Worm (Caenorhabditis elegans): Measurements from ENCODE around the gene R74.8.

The R74.8 gene

DNA sequence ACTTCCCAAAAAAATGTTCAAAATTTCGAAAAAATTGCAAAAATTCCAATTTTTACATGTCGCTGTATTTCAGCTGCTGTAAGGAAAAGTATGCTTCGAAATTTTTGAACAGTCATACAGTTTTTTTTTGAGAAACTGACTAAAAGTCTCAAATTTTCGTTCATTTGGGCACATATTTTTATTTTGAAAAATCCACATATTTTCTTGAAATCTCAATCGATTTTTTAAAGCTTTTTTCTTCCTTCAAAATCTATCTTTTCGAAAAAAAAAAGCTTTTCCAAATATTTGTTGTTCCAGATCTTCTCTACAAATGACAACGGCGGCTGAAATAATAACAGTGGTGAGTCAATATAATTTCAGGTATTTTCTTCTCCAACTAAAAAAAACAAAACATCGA lies 9.1 kb upstream of the R74.8 start, which contains the start of gene asd-1:
Gene asd-1 (plus strand): TSS at position 298 of the 397 bp plus-strand sequence.
- TF ChIP-seq elt-3 (tag; optimal IDR thresholded peaks at IDR 0.05) (no peak), flh-1 (GFP tag; optimal IDR thresholded peaks at IDR 0.05) (no peak), sptf-1 (tag; optimal IDR thresholded peaks at IDR 0.05) (no peak), blmp-1 (tag; optimal IDR thresholded peaks at IDR 0.05) (no peak), ceh-83 (GFP tag; optimal IDR thresholded peaks at IDR 0.05) (no peak), pha-4 (tag; optimal IDR thresholded peaks at IDR 0.05) (no peak), drap-1 (GFP tag; optimal IDR thresholded peaks at IDR 0.05) (no peak), mls-2 (tag; optimal IDR thresholded peaks at IDR 0.05) (no peak), elt-1 (tag; optimal IDR thresholded peaks at IDR 0.05; ENCODE audit: borderline replicate concordance, insufficient read depth) (no peak), ceh-43 (GFP tag; optimal IDR thresholded peaks at IDR 0.05) (no peak), nhr-2 (tag; optimal IDR thresholded peaks at IDR 0.05) (no peak), lin-32 (GFP tag; optimal IDR thresholded peaks at IDR 0.05) (no peak), nhr-237 (tag; optimal IDR thresholded peaks at IDR 0.05) (no peak), unc-62 (GFP tag; optimal IDR thresholded peaks at IDR 0.05) (no peak), mep-1 (tag; optimal IDR thresholded peaks at IDR 0.05) (no peak)

DNA sequence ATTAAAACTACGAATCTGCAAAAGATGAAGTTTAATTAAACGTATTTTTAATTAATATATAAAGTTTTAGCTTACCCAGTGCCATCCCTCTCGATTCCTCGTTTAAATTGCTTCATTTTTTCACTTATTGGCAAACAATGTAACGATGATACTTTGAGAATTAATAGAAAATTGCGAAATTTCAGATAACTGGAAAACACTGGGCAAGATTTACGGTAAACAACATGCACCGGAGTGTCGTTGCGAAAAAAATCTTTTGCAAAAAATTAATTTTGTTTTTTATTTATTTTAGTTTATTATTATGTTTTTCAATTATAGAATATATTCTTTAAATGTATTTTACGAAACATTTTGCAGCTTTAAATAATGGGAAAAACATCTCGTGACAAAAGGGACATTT lies 2.0 kb upstream of the R74.8 start, which contains the start of the genes pelo-1 and R74.7:
Gene pelo-1 (minus strand): TSS at position 151 of the 400 bp plus-strand sequence.
Gene R74.7 (plus strand): TSS at position 358 of the 400 bp plus-strand sequence.
- no peak for TF ChIP-seq mls-2 (tag; optimal IDR thresholded peaks at IDR 0.05)
- peak; percentile 14 for TF ChIP-seq ces-1 (GFP tag; optimal IDR thresholded peaks at IDR 0.05)

DNA sequence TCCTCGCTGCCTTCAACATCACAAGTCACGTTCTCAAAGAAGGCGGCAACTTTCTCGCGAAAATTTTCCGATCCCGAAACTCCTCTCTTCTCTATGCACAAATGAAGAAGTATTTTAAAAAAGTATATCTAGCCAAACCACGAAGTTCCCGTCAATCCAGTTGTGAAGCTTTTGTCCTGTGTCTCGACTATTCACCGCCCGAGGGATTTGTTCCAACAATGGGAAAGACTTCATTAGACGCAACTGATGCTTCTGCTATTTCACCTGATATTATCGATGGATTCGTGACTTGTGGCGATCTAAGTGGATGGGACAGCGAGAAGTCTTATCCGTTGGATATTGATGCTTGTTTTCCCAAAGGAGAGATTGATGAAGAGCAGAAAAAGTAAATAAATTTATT lies 1.1 kb upstream of the R74.8 start:
- TF ChIP-seq bed-3 (GFP tag; optimal IDR thresholded peaks at IDR 0.05) = no peak
- no peak for TF ChIP-seq nhr-2 (tag; optimal IDR thresholded peaks at IDR 0.05)
- no peak for TF ChIP-seq lin-32 (GFP tag; optimal IDR thresholded peaks at IDR 0.05)
- TF ChIP-seq lsy-2 (tag; optimal IDR thresholded peaks at IDR 0.05) = no peak
- TF ChIP-seq nhr-28 (tag; optimal IDR thresholded peaks at IDR 0.05) = no peak
- no peak for TF ChIP-seq drap-1 (GFP tag; optimal IDR thresholded peaks at IDR 0.05)
- TF ChIP-seq M03D4.4 (tag; optimal IDR thresholded peaks at IDR 0.05) = no peak
- TF ChIP-seq mls-2 (tag; optimal IDR thresholded peaks at IDR 0.05) = no peak
- no peak for TF ChIP-seq sptf-1 (tag; optimal IDR thresholded peaks at IDR 0.05)
- TF ChIP-seq nhr-76 (tag; optimal IDR thresholded peaks at IDR 0.05) = no peak
- no peak for TF ChIP-seq sem-2 (GFP tag; optimal IDR thresholded peaks at IDR 0.05)
- TF ChIP-seq snpc-4 (tag; optimal IDR thresholded peaks at IDR 0.05) = no peak
- TF ChIP-seq elt-1 (tag; optimal IDR thresholded peaks at IDR 0.05; ENCODE audit: borderline replicate concordance, insufficient read depth) = no peak
- no peak for TF ChIP-seq blmp-1 (tag; optimal IDR thresholded peaks at IDR 0.05)
- TF ChIP-seq ztf-11 (tag; optimal IDR thresholded peaks at IDR 0.05) = no peak
- TF ChIP-seq ham-2 (GFP tag; optimal IDR thresholded peaks at IDR 0.05) = no peak
- no peak for TF ChIP-seq tbx-8 (GFP tag; optimal IDR thresholded peaks at IDR 0.05)
- TF ChIP-seq pha-4 (tag; optimal IDR thresholded peaks at IDR 0.05) = no peak
- TF ChIP-seq mep-1 (tag; optimal IDR thresholded peaks at IDR 0.05) = no peak

DNA sequence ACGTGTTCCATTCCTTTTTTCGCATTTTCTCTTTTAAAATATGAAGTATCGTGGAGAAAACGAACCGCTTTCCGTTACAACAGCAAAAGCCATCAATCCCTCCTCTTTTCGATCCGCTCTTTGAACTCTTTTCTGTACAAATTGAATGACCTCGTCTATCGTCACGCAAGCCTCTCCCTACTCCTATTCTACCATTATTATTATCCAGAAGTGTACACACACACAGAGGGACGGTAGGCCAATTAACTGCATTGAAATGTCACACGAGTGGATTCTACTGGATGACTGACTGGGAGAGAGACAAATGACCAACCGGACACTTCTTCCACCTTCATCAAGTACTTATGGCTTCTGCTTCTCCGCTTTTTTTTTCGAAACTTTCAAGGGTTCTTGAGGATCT lies 2.1 kb downstream of the R74.8 start:
- TF ChIP-seq unc-120 (tag; optimal IDR thresholded peaks at IDR 0.05; ENCODE audit: poor library complexity, severe bottlenecking) (no peak), drap-1 (GFP tag; optimal IDR thresholded peaks at IDR 0.05) (no peak), lin-32 (GFP tag; optimal IDR thresholded peaks at IDR 0.05) (no peak), nhr-28 (tag; optimal IDR thresholded peaks at IDR 0.05) (no peak), blmp-1 (tag; optimal IDR thresholded peaks at IDR 0.05) (no peak), tbx-8 (GFP tag; optimal IDR thresholded peaks at IDR 0.05) (no peak), zip-8 (tag; optimal IDR thresholded peaks at IDR 0.05) (no peak), snpc-4 (tag; optimal IDR thresholded peaks at IDR 0.05) (no peak), hlh-1 (tag; optimal IDR thresholded peaks at IDR 0.05) (no peak), ztf-11 (tag; optimal IDR thresholded peaks at IDR 0.05) (no peak), sptf-1 (tag; optimal IDR thresholded peaks at IDR 0.05) (no peak), mab-5 (tag; optimal IDR thresholded peaks at IDR 0.05) (no peak), sem-2 (GFP tag; optimal IDR thresholded peaks at IDR 0.05) (no peak)

DNA sequence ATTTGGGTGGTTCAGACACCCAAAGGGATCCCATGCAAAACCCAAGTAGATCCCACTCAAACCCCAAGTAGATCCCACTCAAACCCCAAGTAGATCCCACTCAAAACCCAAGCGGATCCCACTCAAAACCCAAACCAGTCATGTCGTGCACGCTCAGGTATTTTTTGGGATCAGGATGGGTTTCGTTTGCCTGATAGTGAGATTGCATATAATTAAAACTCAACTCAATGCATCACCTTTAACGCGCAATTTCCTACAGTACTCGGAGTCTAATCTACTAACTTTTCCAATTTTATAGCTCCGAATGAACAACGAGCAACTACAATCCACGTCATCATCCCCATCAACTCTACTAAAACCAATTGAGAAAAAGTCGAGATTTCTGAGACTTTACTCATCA lies 3.1 kb downstream of the R74.8 start, which contains the start of gene phlp-2:
Gene phlp-2 (plus strand): TSS at position 301 of the 400 bp plus-strand sequence.
- no peak for TF ChIP-seq ceh-83 (GFP tag; optimal IDR thresholded peaks at IDR 0.05)
- TF ChIP-seq nhr-2 (tag; optimal IDR thresholded peaks at IDR 0.05) = no peak
- TF ChIP-seq drap-1 (GFP tag; optimal IDR thresholded peaks at IDR 0.05) = no peak
- no peak for TF ChIP-seq mls-2 (tag; optimal IDR thresholded peaks at IDR 0.05)
- TF ChIP-seq snpc-4 (tag; optimal IDR thresholded peaks at IDR 0.05) = no peak
- no peak for TF ChIP-seq lin-32 (GFP tag; optimal IDR thresholded peaks at IDR 0.05)
- no peak for TF ChIP-seq sptf-1 (tag; optimal IDR thresholded peaks at IDR 0.05)
- TF ChIP-seq unc-62 (GFP tag; optimal IDR thresholded peaks at IDR 0.05) = no peak
- no peak for TF ChIP-seq ceh-43 (GFP tag; optimal IDR thresholded peaks at IDR 0.05)
- no peak for TF ChIP-seq M03D4.4 (tag; optimal IDR thresholded peaks at IDR 0.05)
- no peak for TF ChIP-seq elt-1 (tag; optimal IDR thresholded peaks at IDR 0.05; ENCODE audit: borderline replicate concordance, insufficient read depth)
- TF ChIP-seq zip-8 (tag; optimal IDR thresholded peaks at IDR 0.05) = no peak

All from whole organism, mixed stage, embryonic.